Fruit fly (Drosophila melanogaster): Measurements from ENCODE around the gene Burs.
"Not testable (repeated sequence)": the region's sequence is repeated elsewhere in the genome, so short reads cannot be mapped to it uniquely, and the experiment has no call there.

DNA sequence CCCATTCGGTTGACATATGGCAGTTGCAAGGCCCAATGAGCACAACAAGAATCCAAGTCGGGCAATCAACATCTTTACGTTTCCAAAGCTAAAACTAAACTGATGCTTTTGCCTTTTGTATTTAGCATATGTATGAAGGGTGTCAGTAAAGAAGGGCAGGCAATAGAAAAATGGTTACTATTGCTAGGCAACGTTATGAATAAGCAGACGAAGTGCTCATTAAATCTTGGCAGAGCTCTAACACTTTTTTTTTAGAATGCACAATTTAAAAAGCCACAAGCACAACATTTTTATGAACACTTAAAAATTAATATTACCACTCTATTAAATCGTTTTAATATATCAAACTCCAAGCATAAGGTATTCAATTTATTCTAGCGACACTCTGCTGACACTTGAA lies 33.1 kb upstream of the Burs start, which contains the start of gene Sfp93F:
- not testable (repeated sequence) for TF ChIP-seq bowl (GFP tag; IDR thresholded peaks at IDR 0.05); hb (GFP tag; IDR thresholded peaks at IDR 0.05; ENCODE audit: partially characterized antibody); br (optimal IDR thresholded peaks at IDR 0.05); dimm (GFP tag; IDR thresholded peaks at IDR 0.05); pzg (GFP tag; optimal IDR thresholded peaks at IDR 0.05); CG13775 (GFP tag; optimal IDR thresholded peaks at IDR 0.05); bab2 (GFP tag; optimal IDR thresholded peaks at IDR 0.05); Lpt (GFP tag; optimal IDR thresholded peaks at IDR 0.05); run (tag; optimal IDR thresholded peaks at IDR 0.05); E2f2 (GFP tag; IDR thresholded peaks at IDR 0.05); Rfx (GFP tag; IDR thresholded peaks at IDR 0.05); GATAe (GFP tag; conservative IDR thresholded peaks at IDR 0.05)
